Fruit fly (Drosophila melanogaster) whole organism, embryonic: Measurements from ENCODE around the gene Wee1.

ENCODE experiments used
- BEAF-32 ChIP-seq: fragments of 200-800 bp; sonication (Bioruptor generic); optimal IDR thresholded peaks from 3 replicates; lab custom pipeline; 2017; ENCODE audit warnings: missing biosample characterization, missing genetic modification characterization, mild to moderate bottlenecking, moderate library complexity, missing genetic modification reagents
- CG10267 ChIP-seq: fragments of 200-800 bp; sonication (Bioruptor generic); optimal IDR thresholded peaks from 2 replicates; lab custom pipeline; 2018; ENCODE audit warnings: missing biosample characterization, mild to moderate bottlenecking, missing genetic modification characterization, moderate library complexity
- CG11247 ChIP-seq: fragments of 200-800 bp; sonication (Bioruptor generic); IDR thresholded peaks from 2 replicates; pipeline ENCODE4 v1.3.6; 2022; ENCODE audit warnings: missing biosample characterization, missing genetic modification characterization
- CG11560 ChIP-seq: fragments of 200-800 bp; sonication (Bioruptor generic); IDR thresholded peaks from 3 replicates; pipeline ENCODE4 v1.3.6; 2022; ENCODE audit warnings: missing biosample characterization, missing genetic modification characterization
- CG12155 ChIP-seq: fragments of 200-800 bp; sonication (Bioruptor generic); optimal IDR thresholded peaks from 3 replicates; lab custom pipeline; 2016; ENCODE audit warnings: missing biosample characterization, missing genetic modification characterization
- CG12659 ChIP-seq: fragments of 200-800 bp; sonication (Bioruptor generic); optimal IDR thresholded peaks from 3 replicates; lab custom pipeline; 2017; ENCODE audit warnings: mild to moderate bottlenecking, missing biosample characterization, missing genetic modification reagents, missing genetic modification characterization
- CG17186 ChIP-seq: fragments of 200-800 bp; sonication (Bioruptor generic); optimal IDR thresholded peaks from 3 replicates; lab custom pipeline; 2017; ENCODE audit warnings: missing biosample characterization, missing genetic modification reagents, missing genetic modification characterization
- CG17328 ChIP-seq: fragments of 200-800 bp; sonication (Bioruptor generic); IDR thresholded peaks from 2 replicates; pipeline ENCODE4 v1.3.6; 2022; ENCODE audit warnings: missing biosample characterization, missing genetic modification characterization
- CG17829 ChIP-seq: fragments of 200-800 bp; optimal IDR thresholded peaks from 2 replicates; lab custom pipeline; 2019; ENCODE audit warnings: missing biosample characterization, mild to moderate bottlenecking, missing genetic modification characterization, moderate library complexity
- CG18262 ChIP-seq: fragments of 200-800 bp; optimal IDR thresholded peaks from 3 replicates; lab custom pipeline; 2019; ENCODE audit warnings: missing biosample characterization, mild to moderate bottlenecking, missing genetic modification characterization, moderate library complexity
- CG18476 ChIP-seq: fragments of 200-800 bp; sonication (Bioruptor generic); optimal IDR thresholded peaks from 2 replicates; lab custom pipeline; 2016; ENCODE audit warnings: missing biosample characterization, mild to moderate bottlenecking, missing genetic modification characterization
- CG18764 ChIP-seq: fragments of 200-800 bp; sonication (Bioruptor generic); optimal IDR thresholded peaks from 3 replicates; lab custom pipeline; 2016; ENCODE audit warnings: missing biosample characterization, missing genetic modification characterization
- CG2116 ChIP-seq: fragments of 200-800 bp; sonication (Bioruptor generic); optimal IDR thresholded peaks from 3 replicates; lab custom pipeline; 2018; ENCODE audit warnings: missing biosample characterization, mild to moderate bottlenecking, missing genetic modification characterization
- CG3163 ChIP-seq: fragments of 200-800 bp; sonication (Bioruptor generic); optimal IDR thresholded peaks from 3 replicates; lab custom pipeline; 2016; ENCODE audit warnings: missing biosample characterization, missing genetic modification characterization
- CG4820 ChIP-seq: fragments of 200-800 bp; sonication (Bioruptor generic); optimal IDR thresholded peaks from 3 replicates; lab custom pipeline; 2016; ENCODE audit warnings: missing biosample characterization, missing genetic modification characterization
- CG8359 ChIP-seq: fragments of 200-800 bp; sonication (Bioruptor generic); optimal IDR thresholded peaks from 2 replicates; lab custom pipeline; 2017; ENCODE audit warnings: missing biosample characterization, mild to moderate bottlenecking, missing genetic modification characterization, borderline replicate concordance
- CG8388 ChIP-seq: fragments of 200-800 bp; sonication (Bioruptor generic); optimal IDR thresholded peaks from 2 replicates; lab custom pipeline; 2019; ENCODE audit warnings: missing biosample characterization, mild to moderate bottlenecking, missing genetic modification characterization, moderate library complexity
- CG8478 ChIP-seq: fragments of >200 bp; optimal IDR thresholded peaks from 2 replicates; lab custom pipeline; 2018
- CG9609 ChIP-seq: fragments of 200-800 bp; sonication (Bioruptor generic); optimal IDR thresholded peaks from 3 replicates; lab custom pipeline; 2016; ENCODE audit warnings: missing biosample characterization, missing genetic modification characterization
- Drgx ChIP-seq: fragments of 200-800 bp; sonication (Bioruptor generic); IDR thresholded peaks from 2 replicates; pipeline ENCODE4 v1.3.6; 2022; ENCODE audit warnings: missing biosample characterization, missing genetic modification characterization
- HLH3B ChIP-seq: fragments of 200-800 bp; sonication (Bioruptor generic); IDR thresholded peaks from 2 replicates; pipeline ENCODE4 v1.3.6; 2022; ENCODE audit warnings: missing biosample characterization, missing genetic modification characterization
- HmgD ChIP-seq: fragments of 200-800 bp; sonication (Bioruptor generic); optimal IDR thresholded peaks from 3 replicates; lab custom pipeline; 2016; ENCODE audit warnings: missing biosample characterization, missing genetic modification characterization
- Lim3 ChIP-seq: fragments of 200-800 bp; sonication (Bioruptor generic); IDR thresholded peaks from 2 replicates; pipeline ENCODE4 v1.3.6; 2022; ENCODE audit warnings: missing biosample characterization, missing genetic modification characterization
- Lpt ChIP-seq: fragments of >200 bp; optimal IDR thresholded peaks from 2 replicates; lab custom pipeline; 2018; ENCODE audit warnings: missing biosample characterization, missing genetic modification characterization
- Nf-YB ChIP-seq: fragments of 200-800 bp; sonication (Bioruptor generic); optimal IDR thresholded peaks from 3 replicates; lab custom pipeline; 2019; ENCODE audit warnings: missing biosample characterization, mild to moderate bottlenecking, missing genetic modification characterization, moderate library complexity
- Opbp ChIP-seq: fragments of 200-800 bp; sonication (Bioruptor generic); IDR thresholded peaks from 3 replicates; pipeline ENCODE4 v1.3.6; 2022; ENCODE audit warnings: missing biosample characterization, missing genetic modification characterization; ENCODE audit not compliant: partially characterized antibody
- Optix ChIP-seq: fragments of 200-800 bp; sonication (Bioruptor generic); IDR thresholded peaks from 3 replicates; pipeline ENCODE4 v1.3.6; 2022; ENCODE audit warnings: missing biosample characterization, missing genetic modification characterization
- Sry-β ChIP-seq: fragments of 200-800 bp; sonication (Bioruptor generic); optimal IDR thresholded peaks from 2 replicates; lab custom pipeline; 2018; ENCODE audit warnings: missing biosample characterization, mild to moderate bottlenecking, missing genetic modification characterization, moderate library complexity
- Sry-δ ChIP-seq: fragments of 200-800 bp; sonication (Bioruptor generic); optimal IDR thresholded peaks from 2 replicates; lab custom pipeline; 2016; ENCODE audit warnings: missing biosample characterization, missing genetic modification characterization
- Trl ChIP-seq, 3 experiments: fragments of >200 bp in 2 of 3; fragments of 200-800 bp in 1 of 3; sonication (Bioruptor generic) in 1 of 3; optimal IDR thresholded peaks; 2 replicates in 1 of 3; 3 replicates in 2 of 3; lab custom pipeline; 2016 to 2017; ENCODE audit warnings: missing biosample characterization in 1 of 3, missing genetic modification characterization in 1 of 3
- YL-1 ChIP-seq: fragments of 200-800 bp; sonication (Bioruptor generic); optimal IDR thresholded peaks from 3 replicates; lab custom pipeline; 2017; ENCODE audit warnings: missing biosample characterization, mild to moderate bottlenecking, missing genetic modification characterization
- abd-A ChIP-seq: fragments of 200-800 bp; sonication (Bioruptor generic); optimal IDR thresholded peaks from 3 replicates; lab custom pipeline; 2019; ENCODE audit warnings: missing biosample characterization, mild to moderate bottlenecking, missing genetic modification characterization, moderate library complexity
- ato ChIP-seq: fragments of 200-800 bp; sonication (Bioruptor generic); IDR thresholded peaks from 2 replicates; pipeline ENCODE4 v1.3.6; 2022; ENCODE audit warnings: missing biosample characterization, missing genetic modification characterization; ENCODE audit not compliant: partially characterized antibody
- chn ChIP-seq: fragments of 200-800 bp; sonication (Bioruptor generic); optimal IDR thresholded peaks from 2 replicates; lab custom pipeline; 2016; ENCODE audit warnings: missing biosample characterization, missing genetic modification characterization
- fu2 ChIP-seq: fragments of 200-800 bp; sonication (Bioruptor generic); optimal IDR thresholded peaks from 2 replicates; lab custom pipeline; 2016; ENCODE audit warnings: missing biosample characterization, missing genetic modification characterization
- grau ChIP-seq: fragments of 200-800 bp; optimal IDR thresholded peaks from 3 replicates; lab custom pipeline; 2019; ENCODE audit warnings: missing biosample characterization, mild to moderate bottlenecking, missing genetic modification characterization, moderate library complexity
- gt ChIP-seq: fragments of 200-800 bp; sonication (Bioruptor generic); IDR thresholded peaks from 2 replicates; pipeline ENCODE4 v1.3.6; 2022; ENCODE audit warnings: missing biosample characterization, missing genetic modification characterization
- kah ChIP-seq: fragments of 200-800 bp; sonication (Bioruptor generic); optimal IDR thresholded peaks from 2 replicates; lab custom pipeline; 2018; ENCODE audit warnings: missing biosample characterization, mild to moderate bottlenecking, missing genetic modification characterization
- otp ChIP-seq: fragments of 200-800 bp; sonication (Bioruptor generic); IDR thresholded peaks from 3 replicates; pipeline ENCODE4, ENCODE4 v1.3.6; 2022; ENCODE audit warnings: missing biosample characterization, missing genetic modification characterization
- pan ChIP-seq, 4 experiments: fragments of >200 bp in 3 of 4; fragments of 200-800 bp in 1 of 4; sonication (Bioruptor generic) in 1 of 4; optimal IDR thresholded peaks in 3 of 4; IDR thresholded peaks in 1 of 4; 2 replicates each; pipeline versions ENCODE4 v1.3.6 to Lab custom; 2017 to 2022; ENCODE audit warnings: missing biosample characterization in 2 of 4, missing genetic modification characterization in 2 of 4, mixed read lengths in 1 of 4
- row ChIP-seq: fragments of 200-800 bp; sonication (Bioruptor generic); IDR thresholded peaks from 3 replicates; pipeline ENCODE4 v1.3.6; 2022; ENCODE audit warnings: missing biosample characterization, missing genetic modification characterization
- salm ChIP-seq: fragments of 200-800 bp; sonication (Bioruptor generic); optimal IDR thresholded peaks from 2 replicates; lab custom pipeline; 2018; ENCODE audit warnings: missing biosample characterization, mild to moderate bottlenecking, missing genetic modification characterization
- sob ChIP-seq: fragments of 200-800 bp; sonication (Bioruptor generic); IDR thresholded peaks from 2 replicates; pipeline ENCODE4 v1.3.6; 2022; ENCODE audit warnings: missing biosample characterization, missing genetic modification characterization
- tll ChIP-seq, 2 experiments: fragments of 200-800 bp in 1 of 2; fragments of >200 bp in 1 of 2; sonication (Bioruptor generic) in 1 of 2; optimal IDR thresholded peaks; 2 replicates each; lab custom pipeline; 2017 to 2019; ENCODE audit warnings: missing biosample characterization in 2 of 2, missing genetic modification characterization in 2 of 2, mild to moderate bottlenecking in 1 of 2, moderate library complexity in 1 of 2
- trem ChIP-seq: fragments of 200-800 bp; optimal IDR thresholded peaks from 3 replicates; lab custom pipeline; 2019; ENCODE audit warnings: missing biosample characterization, mild to moderate bottlenecking, missing genetic modification characterization, moderate library complexity
- z ChIP-seq: fragments of 200-800 bp; sonication (Bioruptor generic); IDR thresholded peaks from 3 replicates; pipeline ENCODE4 v1.3.6; 2022; ENCODE audit warnings: missing biosample characterization, missing genetic modification characterization

Gene Wee1

dm6 chr2L:6945088-6945487 is 31.1 kb upstream of the Wee1 start, which contains the start of gene Fgop2 (continued):
- TF ChIP-seq CG10267 (tag; lab: Kevin White, UChicago) (peak; percentile 30), Optix (GFP tag; lab: Robert Waterston, UW) (no peak), Drgx (GFP tag; lab: Robert Waterston, UW) (no peak), Lim3 (no peak), HLH3B (GFP tag; lab: Robert Waterston, UW) (no peak), abd-A (tag; lab: Kevin White, UChicago) (no peak), otp (no peak), CG8359 (GFP tag; lab: Kevin White, UChicago) (no peak), CG2116 (GFP tag; lab: Kevin White, UChicago) (peak; percentile 6), CG18262 (tag; lab: Kevin White, UChicago) (no peak), grau (tag; lab: Kevin White, UChicago) (no peak), CG17829 (peak; percentile 21), YL-1 (GFP tag; lab: Kevin White, UChicago) (peak; percentile 72), CG12659 (GFP tag; lab: Kevin White, UChicago) (peak; percentile 26), CG9609 (GFP tag; lab: Kevin White, UChicago) (no peak), sob (GFP tag; lab: Robert Waterston, UW) (peak; percentile 20; the same call in 1 of the 2 replicates), trem (peak; percentile 41)

- TF ChIP-seq HLH3B (GFP tag; lab: Robert Waterston, UW) (no peak), CG18764 (GFP tag; lab: Kevin White, UChicago) (no peak), CG17328 (GFP tag; lab: Robert Waterston, UW) (0 out of 2 replicates have a peak, but pooled peaks have one; percentile 7)
Observed at dm6 chr2L:6942714-6943113, 28.8 kb upstream of the Wee1 start, which contains the start of gene CG18304. Gene CG18304, minus strand, starts transcription at chr2L:6942814.

dm6 chr2L:6941731-6942130 is 27.8 kb upstream of the Wee1 start:
- TF ChIP-seq z (GFP tag; lab: Robert Waterston, UW), result 0 out of 3 replicates have a peak, but pooled peaks have one; percentile 49
- TF ChIP-seq HmgD (GFP tag; lab: Kevin White, UChicago), result no peak
- no peak for TF ChIP-seq Nf-YB (GFP tag; lab: Kevin White, UChicago)
- no peak for TF ChIP-seq tll (GFP tag; optimal IDR thresholded peaks at IDR 0.05; lab: Kevin White, UChicago)
- no peak for TF ChIP-seq Drgx (GFP tag; lab: Robert Waterston, UW)
- no peak for TF ChIP-seq fu2 (GFP tag; lab: Kevin White, UChicago)
- peak; percentile 54 for TF ChIP-seq kah (GFP tag; lab: Kevin White, UChicago)
- TF ChIP-seq CG8388 (GFP tag; lab: Kevin White, UChicago), result no peak
- peak; percentile 79 for TF ChIP-seq CG3163 (GFP tag; lab: Kevin White, UChicago)
- peak in 1 of 2 experiments; percentile 47 for TF ChIP-seq Trl (optimal IDR thresholded peaks at IDR 0.05; lab: Kevin White, UChicago)
- TF ChIP-seq Trl (GFP tag; optimal IDR thresholded peaks at IDR 0.05; lab: Kevin White, UChicago), result no peak
- TF ChIP-seq pan (optimal IDR thresholded peaks at IDR 0.05; lab: Kevin White, UChicago), result no peak
- TF ChIP-seq pan (GFP tag; optimal IDR thresholded peaks at IDR 0.05 in 1 of 2, IDR thresholded peaks at IDR 0.05 in 1 of 2), result peak in 1 of 2 experiments; percentile 19

- TF ChIP-seq Sry-δ (GFP tag; lab: Kevin White, UChicago) (peak; percentile 51), Sry-β (GFP tag; lab: Kevin White, UChicago) (peak; percentile 50), CG4820 (GFP tag; lab: Kevin White, UChicago) (no peak), ato (GFP tag; lab: Robert Waterston, UW) (no peak), row (0 out of 3 replicates have a peak, but pooled peaks have one; percentile 6), gt (GFP tag; lab: Robert Waterston, UW) (no peak), BEAF-32 (GFP tag; lab: Kevin White, UChicago) (peak; percentile 9), CG18476 (GFP tag; lab: Kevin White, UChicago) (no peak), CG17186 (GFP tag; lab: Kevin White, UChicago) (no peak), CG11560 (tag; lab: Robert Waterston, UW) (no peak), CG8478 (peak; percentile 75), salm (tag; lab: Kevin White, UChicago) (no peak), Lpt (GFP tag; lab: Kevin White, UChicago) (no peak), chn (GFP tag; lab: Kevin White, UChicago) (no peak), Opbp (GFP tag; lab: Robert Waterston, UW) (peak; percentile 46; the same call in 1 of the 3 replicates), CG12155 (GFP tag; lab: Kevin White, UChicago) (no peak), CG11247 (GFP tag; lab: Robert Waterston, UW) (no peak)
Observed at dm6 chr2L:6939698-6940097, 25.8 kb upstream of the Wee1 start.
